Worm (Caenorhabditis elegans) whole organism, mixed stage, embryonic: ENCODE data around the gene pas-7.

Source experiments
- cnd-1 ChIP-seq: fragments of 200-800 bp; sonication (Bioruptor generic); optimal IDR thresholded peaks from 2 replicates; lab custom pipeline; 2018; ENCODE audit warnings: mild to moderate bottlenecking, missing genetic modification characterization, missing compliant biosample characterization
- flh-1 ChIP-seq: fragments of 200-800 bp; sonication (Bioruptor generic); optimal IDR thresholded peaks from 2 replicates; lab custom pipeline; 2018; ENCODE audit warnings: mild to moderate bottlenecking, missing genetic modification characterization, moderate library complexity, missing compliant biosample characterization
- unc-39 ChIP-seq: fragments of 150-350 bp; optimal IDR thresholded peaks from 2 replicates; lab custom pipeline; 2014; ENCODE audit warnings: missing biosample characterization, missing genetic modification characterization

DNA sequence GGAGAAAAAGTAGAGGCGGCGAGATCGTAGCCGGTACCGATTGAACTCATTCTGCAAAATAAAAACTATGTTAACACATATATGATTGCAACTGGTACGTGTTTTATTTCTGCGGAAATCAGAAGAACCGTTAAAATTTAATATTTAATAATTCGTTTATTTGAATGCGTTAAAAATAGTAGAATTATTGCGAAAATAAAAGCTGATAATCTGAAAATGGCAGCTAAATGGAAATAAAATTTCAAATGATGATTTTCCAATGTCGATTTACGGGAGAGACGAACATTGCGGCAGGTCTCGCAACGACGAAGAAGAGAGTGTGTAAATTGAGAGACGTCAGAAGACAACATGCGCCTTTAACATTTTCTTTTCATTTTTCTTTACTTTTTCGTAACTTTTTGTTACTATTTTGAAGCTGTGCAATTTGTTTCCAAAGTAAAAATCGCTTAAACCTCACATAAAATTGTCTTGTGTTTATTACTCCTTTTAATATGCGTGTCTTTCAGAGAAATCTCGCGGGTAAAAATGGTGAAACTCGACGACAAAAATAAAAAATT is at the start of gene pas-7, which contains the start of gene puf-12:
- no peak for TF ChIP-seq unc-39 (tag; lab: Kevin White, UChicago)
- TF ChIP-seq flh-1 (GFP tag; lab: Kevin White, UChicago) = no peak
- no peak for TF ChIP-seq cnd-1 (tag; lab: Kevin White, UChicago)
